Worm (Caenorhabditis elegans): ENCODE data around the gene R10E8.6.

DNA sequence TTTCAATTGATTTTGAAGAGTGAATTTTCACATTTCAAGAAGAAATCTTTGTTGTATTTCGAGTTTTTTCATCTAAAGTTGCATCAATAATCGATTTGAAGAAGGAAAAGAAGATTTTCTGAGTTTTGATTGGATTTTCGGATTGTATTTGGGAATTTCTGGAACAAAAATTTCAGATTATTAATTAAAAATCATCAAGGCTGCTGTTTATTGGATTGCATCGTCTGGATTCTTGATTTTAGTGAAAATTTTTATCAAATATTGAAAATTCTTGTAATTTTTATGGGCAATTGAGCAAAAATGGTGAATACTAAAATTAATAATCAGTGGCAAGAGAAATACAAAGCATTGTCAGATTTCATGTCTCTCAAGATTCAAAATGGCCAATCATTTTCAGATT, 32.3 kb upstream of the R10E8.6 start, which contains the start of gene Y51A2A.5:
- TF ChIP-seq W03F9.2 (tag; optimal IDR thresholded peaks at IDR 0.05) (no peak), him-1 (tag; optimal IDR thresholded peaks at IDR 0.05) (no peak), dao-5 (tag; optimal IDR thresholded peaks at IDR 0.05) (no peak)
